Fruit fly (Drosophila melanogaster) S2 (cell line): ENCODE measurements around the gene CG31875.

Source experiments
- CG8478 ChIP-seq: fragments of >200 bp; optimal IDR thresholded peaks from 2 replicates; lab custom pipeline; 2018
- CTCF ChIP-seq, 2 experiments: fragments of >200 bp; optimal IDR thresholded peaks; 2 replicates each; lab custom pipeline; 2018

The CG31875 gene

DNA sequence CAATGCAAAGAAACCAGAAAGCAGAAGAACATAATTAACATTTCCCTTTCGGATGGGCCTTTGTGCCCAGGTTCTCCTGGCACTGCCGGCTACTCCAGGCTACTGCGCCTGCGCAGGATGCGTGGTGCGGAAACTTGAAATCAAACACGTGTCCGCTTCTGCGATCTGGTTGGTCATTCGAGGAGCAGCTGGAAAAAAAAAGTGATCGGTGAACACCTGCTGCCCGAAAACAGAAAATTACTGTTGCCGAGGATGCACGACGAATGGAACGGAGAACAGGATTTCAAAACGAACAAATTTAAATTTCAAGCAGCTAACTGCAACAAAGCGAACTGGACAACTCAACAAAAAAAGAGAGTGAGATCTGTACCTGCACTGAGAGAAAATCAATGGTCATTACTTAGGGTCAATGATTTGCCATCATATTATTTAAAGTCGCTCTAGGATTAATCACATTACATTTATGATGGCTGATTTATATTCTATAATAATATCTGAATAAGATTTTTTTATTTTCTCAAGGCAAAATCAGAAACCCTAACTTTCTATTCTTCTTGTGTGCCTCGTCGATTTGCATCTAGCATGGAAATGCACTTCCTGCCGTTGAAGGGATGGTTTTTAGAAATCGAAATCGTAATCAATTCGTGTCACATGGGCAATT, 12.6 kb downstream of the CG31875 start:
- TF ChIP-seq CG8478 (lab: Kevin White, UChicago) (no peak), CTCF (optimal IDR thresholded peaks at IDR 0.05; lab: Kevin White, UChicago) (no peak)

DNA sequence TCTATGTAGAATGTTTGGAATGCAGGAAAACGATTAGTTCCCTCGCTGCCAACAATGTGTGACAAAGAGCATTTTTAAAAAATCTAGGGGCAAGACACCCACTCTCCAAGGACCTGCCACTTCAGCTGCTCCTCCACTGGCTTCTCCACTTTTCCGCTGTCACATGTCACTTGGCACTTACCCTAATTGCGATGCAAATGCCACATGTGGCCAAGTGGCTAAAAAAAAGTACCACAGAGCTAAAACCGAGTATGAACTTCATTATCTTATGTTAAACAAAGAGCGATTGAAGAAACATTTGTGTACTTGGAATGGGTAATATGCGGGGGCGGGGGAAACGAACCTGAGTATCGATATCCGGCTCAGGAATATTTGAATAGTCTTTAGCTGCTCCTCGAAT, 13.3 kb downstream of the CG31875 start:
- no peak for TF ChIP-seq CG8478 (lab: Kevin White, UChicago)

dm6 chr2L:9988201-9988990, 14.1 kb downstream of the CG31875 start:
- no peak for TF ChIP-seq CG8478 (lab: Kevin White, UChicago)
- no peak for TF ChIP-seq CTCF (optimal IDR thresholded peaks at IDR 0.05; lab: Kevin White, UChicago)

DNA sequence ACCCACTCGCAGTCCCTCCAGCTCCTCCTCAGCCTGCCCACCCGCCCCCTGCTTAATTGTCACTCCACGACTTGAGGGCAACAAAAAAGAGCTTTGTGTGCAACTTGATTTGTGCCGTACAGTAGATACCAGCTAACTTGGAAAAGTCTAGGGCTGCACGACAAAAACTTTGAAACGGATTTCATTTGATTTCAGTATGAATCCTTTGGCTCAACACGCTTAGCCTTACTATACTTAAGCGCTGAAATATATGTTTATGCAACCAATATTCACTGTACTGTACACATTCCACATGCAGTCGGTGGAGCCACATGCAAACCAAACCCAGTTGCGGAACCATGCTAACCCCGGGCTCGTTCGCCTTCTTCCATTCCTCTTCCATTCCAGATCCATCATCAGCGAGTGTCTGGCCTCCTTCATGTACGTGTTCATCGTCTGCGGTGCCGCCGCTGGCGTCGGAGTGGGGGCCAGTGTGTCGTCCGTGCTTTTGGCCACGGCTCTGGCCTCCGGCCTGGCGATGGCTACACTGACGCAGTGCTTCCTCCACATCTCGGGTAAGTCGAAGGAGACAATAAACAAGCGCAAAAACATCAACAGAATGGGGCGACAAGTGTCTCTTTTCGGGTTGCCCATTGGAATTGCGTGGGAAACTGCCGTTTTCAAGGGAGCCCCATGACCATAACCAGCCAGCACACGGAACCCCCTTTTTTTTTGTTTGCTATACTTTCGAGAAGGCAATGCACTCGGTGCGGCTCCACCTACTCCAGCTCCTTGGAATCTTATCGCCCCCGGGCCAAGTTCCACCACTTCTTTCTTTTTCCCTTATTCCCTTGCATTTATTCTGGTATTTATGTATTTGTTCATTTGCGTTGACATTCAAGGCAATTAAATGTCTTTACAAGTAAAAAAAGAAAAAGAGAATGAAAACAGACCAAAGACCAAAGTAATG, 15.9 kb downstream of the CG31875 start:
- no peak for TF ChIP-seq CTCF (optimal IDR thresholded peaks at IDR 0.05; lab: Kevin White, UChicago)
- TF ChIP-seq CG8478 (lab: Kevin White, UChicago), result no peak

dm6 chr2L:9984078-9984772, 18.3 kb downstream of the CG31875 start, which contains the start of gene bib:
Gene bib, plus strand, starts transcription at chr2L:9984645.
- no peak for TF ChIP-seq CTCF (optimal IDR thresholded peaks at IDR 0.05; lab: Kevin White, UChicago)
- no peak for TF ChIP-seq CG8478 (lab: Kevin White, UChicago)

dm6 chr2L:9982516-9982915, 20.0 kb downstream of the CG31875 start:
- TF ChIP-seq CTCF (optimal IDR thresholded peaks at IDR 0.05; lab: Kevin White, UChicago), result no peak
- no peak for TF ChIP-seq CG8478 (lab: Kevin White, UChicago)

DNA sequence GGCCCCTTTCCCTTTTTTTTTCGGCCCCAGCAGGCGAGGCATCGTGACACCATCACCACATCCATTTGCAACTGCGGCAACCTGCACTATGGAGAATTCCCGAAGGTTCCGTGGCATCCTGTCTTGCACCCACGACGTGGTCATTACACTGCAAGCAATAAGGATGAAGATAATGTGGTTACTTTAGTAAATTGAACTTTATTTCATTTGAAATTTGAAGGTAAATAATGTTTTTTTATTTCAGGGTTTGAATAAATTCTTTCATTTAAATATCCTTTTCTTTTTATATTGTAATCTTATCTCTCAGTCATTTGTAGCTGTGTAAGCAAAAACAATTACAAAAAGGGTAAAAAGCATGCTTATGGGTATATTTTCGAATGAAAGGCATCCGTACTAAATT, 20.7 kb downstream of the CG31875 start:
- TF ChIP-seq CTCF (optimal IDR thresholded peaks at IDR 0.05; lab: Kevin White, UChicago) (no peak), CG8478 (lab: Kevin White, UChicago) (no peak)

DNA sequence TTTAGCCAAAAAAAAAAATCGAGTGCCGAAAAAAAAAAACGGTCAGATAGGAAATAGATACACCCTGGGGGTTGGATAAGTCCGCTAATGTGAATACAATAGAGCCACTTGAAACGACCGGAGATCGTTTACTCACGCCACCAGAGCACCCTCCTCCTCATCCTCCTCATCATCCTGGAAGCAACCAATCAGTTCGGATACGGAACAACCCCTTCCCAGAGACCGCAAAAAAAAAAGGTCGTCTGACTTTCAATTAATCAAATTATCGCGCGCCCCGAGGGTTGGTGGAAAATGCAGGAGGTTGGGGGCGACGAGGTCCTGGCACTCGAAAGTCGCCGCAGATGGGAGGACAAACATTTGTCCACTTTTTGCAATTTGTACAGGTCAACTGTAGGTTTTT, 29.9 kb downstream of the CG31875 start:
- TF ChIP-seq CG8478 (lab: Kevin White, UChicago), result no peak
- TF ChIP-seq CTCF (optimal IDR thresholded peaks at IDR 0.05; lab: Kevin White, UChicago), result no peak

DNA sequence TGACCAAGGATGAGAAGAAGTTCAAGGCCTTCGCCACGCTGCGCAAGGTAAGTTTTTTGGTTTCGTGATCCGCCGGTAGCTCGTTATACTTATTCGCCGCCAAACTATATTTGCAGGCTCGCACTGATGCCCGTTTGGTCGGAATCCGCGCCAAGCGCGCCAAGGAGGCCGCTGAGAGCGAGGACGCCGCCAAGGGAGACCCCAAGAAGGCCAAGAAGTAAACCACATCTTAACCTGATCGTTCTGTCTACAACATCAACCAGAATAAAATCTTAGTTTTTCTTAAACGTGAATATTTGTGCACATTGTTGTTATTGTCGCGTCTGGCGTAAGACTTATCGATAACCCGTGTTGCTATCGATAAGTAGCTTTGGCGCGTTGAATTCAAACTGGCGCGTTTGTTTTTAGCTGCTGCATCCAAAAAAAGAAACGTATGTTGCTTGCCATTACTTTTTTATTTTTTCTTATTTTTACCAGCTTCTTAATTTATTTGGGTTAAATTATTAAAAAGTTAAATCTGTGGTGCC, 34.3 kb downstream of the CG31875 start:
- TF ChIP-seq CG8478 (lab: Kevin White, UChicago) (no peak), CTCF (optimal IDR thresholded peaks at IDR 0.05; lab: Kevin White, UChicago) (no peak)

DNA sequence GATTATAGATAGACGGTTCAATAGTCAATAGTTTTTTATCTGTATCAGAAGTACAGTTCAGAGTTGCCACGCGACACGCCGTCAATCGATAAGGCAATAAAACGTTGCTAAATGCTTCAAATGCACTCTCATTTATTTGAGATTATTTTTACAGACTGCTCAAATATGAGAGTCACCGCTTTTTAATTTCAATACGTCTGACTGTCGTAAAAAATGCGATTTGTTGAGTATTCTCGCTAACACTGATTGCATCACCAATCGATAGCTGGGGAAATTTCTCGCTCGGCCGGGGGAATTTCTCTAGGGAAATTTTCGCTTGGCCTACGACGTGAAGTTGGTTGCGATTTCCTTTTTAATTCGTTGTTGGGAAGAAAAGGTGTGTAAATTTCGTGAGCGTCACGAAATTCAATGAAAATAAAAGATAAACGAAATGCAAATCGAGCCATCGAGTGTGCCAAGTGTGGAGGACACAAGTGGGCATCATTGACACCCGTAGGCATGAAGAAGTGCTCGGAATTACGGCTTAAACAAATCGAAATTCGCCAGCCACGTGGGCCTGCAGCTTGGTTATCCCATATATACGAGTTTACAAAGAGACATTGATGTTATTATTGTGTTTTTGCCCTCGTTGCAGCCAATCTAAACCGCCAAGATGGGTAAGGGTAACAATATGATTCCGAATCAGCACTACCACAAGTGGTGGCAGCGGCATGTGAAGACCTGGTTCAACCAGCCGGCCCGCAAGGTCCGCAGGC, 35.4 kb downstream of the CG31875 start, which contains the start of the genes Dref and RpL13:
Dref (minus strand) TSS at position 247 of the 755 bp plus-strand sequence.
RpL13 (plus strand) TSS at position 331 of the 755 bp plus-strand sequence.
- TF ChIP-seq CG8478 (lab: Kevin White, UChicago) (no peak), CTCF (optimal IDR thresholded peaks at IDR 0.05; lab: Kevin White, UChicago) (no peak)

- no peak for TF ChIP-seq CTCF (optimal IDR thresholded peaks at IDR 0.05; lab: Kevin White, UChicago)
- TF ChIP-seq CG8478 (lab: Kevin White, UChicago), result no peak
Observed at dm6 chr2L:9963603-9964042, 38.9 kb downstream of the CG31875 start, which contains the start of gene CG5850. Gene CG5850, minus strand, starts transcription at chr2L:9963949.

DNA sequence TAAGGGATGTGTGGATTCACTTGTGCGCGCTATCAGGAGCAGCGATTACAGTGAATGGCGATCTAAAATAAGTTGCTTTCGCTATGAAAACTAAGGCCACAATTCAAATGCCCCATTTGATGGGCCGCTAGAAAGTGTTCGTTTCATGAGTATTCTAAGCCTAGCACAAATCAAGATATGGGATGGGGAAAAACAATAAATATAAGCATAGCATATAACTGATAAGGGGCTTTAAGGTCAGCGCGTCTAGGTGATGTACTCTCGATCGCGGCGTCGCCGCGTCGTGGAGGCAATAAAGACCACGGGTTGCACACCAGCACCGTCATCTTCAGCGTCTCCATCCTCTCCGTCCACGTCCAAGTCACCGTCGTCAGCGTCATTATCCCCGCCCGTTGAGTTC, 41.8 kb downstream of the CG31875 start:
- TF ChIP-seq CTCF (optimal IDR thresholded peaks at IDR 0.05; lab: Kevin White, UChicago) (no peak), CG8478 (lab: Kevin White, UChicago) (no peak)
